Fruit fly (Drosophila melanogaster) whole organism, prepupa: Measurements from ENCODE around the gene CG14411.

Experiments used
- CG11902 ChIP-seq: fragments of 200-800 bp; sonication (Bioruptor generic); optimal IDR thresholded peaks from 3 replicates; lab custom pipeline; 2016; ENCODE audit warnings: missing biosample characterization, missing genetic modification characterization
- CG15336 ChIP-seq: fragments of 200-800 bp; sonication (Bioruptor generic); IDR thresholded peaks from 2 replicates; pipeline ENCODE4 v1.3.6; 2022; ENCODE audit warnings: missing biosample characterization, missing genetic modification characterization
- Eip78C ChIP-seq: fragments of 200-800 bp; sonication (Bioruptor generic); peaks from one replicate; lab custom pipeline; 2016; ENCODE audit warnings: missing biosample characterization, missing genetic modification characterization
- Hr39 ChIP-seq: fragments of 200-800 bp; sonication (Bioruptor generic); optimal IDR thresholded peaks from 2 replicates; lab custom pipeline; 2016; ENCODE audit warnings: missing biosample characterization, missing genetic modification characterization
- Sox102F ChIP-seq: fragments of 200-800 bp; sonication (Bioruptor generic); optimal IDR thresholded peaks from 2 replicates; lab custom pipeline; 2016; ENCODE audit warnings: missing biosample characterization, mild to moderate bottlenecking, missing genetic modification characterization
- cyc ChIP-seq: fragments of 200-800 bp; sonication (Bioruptor generic); optimal IDR thresholded peaks from 3 replicates; lab custom pipeline; 2016; ENCODE audit warnings: missing biosample characterization, missing genetic modification characterization
- net ChIP-seq: fragments of 200-800 bp; sonication (Bioruptor generic); optimal IDR thresholded peaks from 3 replicates; lab custom pipeline; 2016; ENCODE audit warnings: missing biosample characterization, missing genetic modification characterization
- vri ChIP-seq: fragments of 200-800 bp; sonication (Bioruptor generic); optimal IDR thresholded peaks from 3 replicates; lab custom pipeline; 2016; ENCODE audit warnings: missing biosample characterization, mild to moderate bottlenecking, missing genetic modification characterization

dm6 chrX:14784002-14784568 is 48.4 kb upstream of the CG14411 start, which contains the start of gene Ag5r2:
- TF ChIP-seq CG11902 (GFP tag; lab: Kevin White, UChicago): no peak
- no peak for TF ChIP-seq Hr39
- TF ChIP-seq net (GFP tag; lab: Kevin White, UChicago): no peak
- TF ChIP-seq Sox102F: no peak
- no peak for TF ChIP-seq CG15336 (GFP tag; lab: Robert Waterston, UW)
- no peak for TF ChIP-seq cyc (GFP tag; lab: Kevin White, UChicago)
- TF ChIP-seq vri: no peak
- no peak for TF ChIP-seq Eip78C (GFP tag; lab: Kevin White, UChicago)
